Fruit fly (Drosophila melanogaster) whole organism, pupa: ENCODE results near the gene CG33310.

ENCODE experiments used
- CG10348 ChIP-seq: fragments of 200-800 bp; sonication (Bioruptor generic); IDR thresholded peaks from 2 replicates; pipeline ENCODE4 v1.3.6; 2022; ENCODE audit warnings: missing biosample characterization, missing genetic modification characterization
- CG12605 ChIP-seq: fragments of 200-800 bp; sonication (Bioruptor generic); IDR thresholded peaks from 2 replicates; pipeline ENCODE4 v1.3.6; 2022; ENCODE audit warnings: missing biosample characterization, missing genetic modification characterization
- CG13204 ChIP-seq: fragments of 200-800 bp; sonication (Bioruptor generic); optimal IDR thresholded peaks from 2 replicates; lab custom pipeline; 2018; ENCODE audit warnings: missing biosample characterization, mild to moderate bottlenecking, missing genetic modification characterization, moderate library complexity
- CG14655 ChIP-seq: fragments of 200-800 bp; sonication (Bioruptor generic); optimal IDR thresholded peaks from 3 replicates; lab custom pipeline; 2017; ENCODE audit warnings: mild to moderate bottlenecking, missing biosample characterization, missing genetic modification reagents, missing genetic modification characterization
- CG15710 ChIP-seq: fragments of 200-800 bp; sonication (Bioruptor generic); optimal IDR thresholded peaks from 2 replicates; lab custom pipeline; 2018; ENCODE audit warnings: missing biosample characterization, mild to moderate bottlenecking, missing genetic modification characterization, moderate library complexity
- CG17806 ChIP-seq: fragments of 200-800 bp; sonication (Bioruptor generic); optimal IDR thresholded peaks from 2 replicates; lab custom pipeline; 2018; ENCODE audit warnings: missing biosample characterization, mild to moderate bottlenecking, missing genetic modification characterization, moderate library complexity
- CG32121 ChIP-seq: fragments of 200-800 bp; sonication (Bioruptor generic); IDR thresholded peaks from 2 replicates; pipeline ENCODE4 v1.3.6; 2022; ENCODE audit warnings: missing biosample characterization, missing genetic modification characterization
- CG34367 ChIP-seq: fragments of 200-800 bp; sonication (Bioruptor generic); optimal IDR thresholded peaks from 2 replicates; lab custom pipeline; 2018; ENCODE audit warnings: missing biosample characterization, mild to moderate bottlenecking, missing genetic modification characterization
- CG4496 ChIP-seq: fragments of 200-800 bp; sonication (Bioruptor generic); IDR thresholded peaks from 3 replicates; pipeline ENCODE4 v1.3.6; 2022; ENCODE audit warnings: missing biosample characterization, missing genetic modification characterization
- CG8159 ChIP-seq: fragments of 200-800 bp; sonication (Bioruptor generic); optimal IDR thresholded peaks from 3 replicates; lab custom pipeline; 2018; ENCODE audit warnings: missing biosample characterization, mild to moderate bottlenecking, missing genetic modification characterization, moderate library complexity
- CG8301 ChIP-seq: fragments of 200-800 bp; sonication (Bioruptor generic); optimal IDR thresholded peaks from 2 replicates; lab custom pipeline; 2018; ENCODE audit warnings: missing biosample characterization, mild to moderate bottlenecking, missing genetic modification characterization
- CG9948 ChIP-seq: fragments of 200-800 bp; sonication (Bioruptor generic); optimal IDR thresholded peaks from 2 replicates; lab custom pipeline; 2018; ENCODE audit warnings: missing biosample characterization, mild to moderate bottlenecking, missing genetic modification characterization, moderate library complexity
- D1 ChIP-seq: fragments of 200-800 bp; sonication (Bioruptor generic); optimal IDR thresholded peaks from 2 replicates; lab custom pipeline; 2018; ENCODE audit warnings: missing biosample characterization, mild to moderate bottlenecking, missing genetic modification characterization, moderate library complexity
- EcR ChIP-seq: fragments of 200-800 bp; sonication (Bioruptor generic); optimal IDR thresholded peaks from 3 replicates; lab custom pipeline; 2019; ENCODE audit warnings: missing biosample characterization, missing genetic modification characterization, mild to moderate bottlenecking, moderate library complexity, missing genetic modification reagents
- Ets98B ChIP-seq: fragments of 200-800 bp; sonication (Bioruptor generic); IDR thresholded peaks from 2 replicates; pipeline ENCODE4 v1.3.6; 2022; ENCODE audit warnings: missing biosample characterization, missing genetic modification characterization
- Pif1A ChIP-seq: fragments of 200-800 bp; sonication (Bioruptor generic); optimal IDR thresholded peaks from 3 replicates; lab custom pipeline; 2016; ENCODE audit warnings: missing biosample characterization, missing genetic modification characterization
- Pif1B ChIP-seq: fragments of 200-800 bp; sonication (Bioruptor generic); optimal IDR thresholded peaks from 3 replicates; lab custom pipeline; 2016; ENCODE audit warnings: missing biosample characterization, missing genetic modification characterization
- Snoo ChIP-seq: fragments of 200-800 bp; sonication (Bioruptor generic); optimal IDR thresholded peaks from 3 replicates; lab custom pipeline; 2017; ENCODE audit warnings: missing biosample characterization, mild to moderate bottlenecking, missing genetic modification characterization, inconsistent platforms
- fd96Ca ChIP-seq: fragments of 200-800 bp; sonication (Bioruptor generic); IDR thresholded peaks from 3 replicates; pipeline ENCODE4 v1.3.6; 2022; ENCODE audit warnings: missing biosample characterization, missing genetic modification characterization
- gl ChIP-seq: fragments of 200-800 bp; sonication (Bioruptor generic); optimal IDR thresholded peaks from 2 replicates; lab custom pipeline; 2018; ENCODE audit warnings: missing biosample characterization, mild to moderate bottlenecking, missing genetic modification characterization
- rn ChIP-seq: fragments of 200-800 bp; sonication (Bioruptor generic); IDR thresholded peaks from 2 replicates; pipeline ENCODE4 v1.3.6; 2022; ENCODE audit warnings: missing biosample characterization, missing genetic modification characterization

CG33310 gene

DNA sequence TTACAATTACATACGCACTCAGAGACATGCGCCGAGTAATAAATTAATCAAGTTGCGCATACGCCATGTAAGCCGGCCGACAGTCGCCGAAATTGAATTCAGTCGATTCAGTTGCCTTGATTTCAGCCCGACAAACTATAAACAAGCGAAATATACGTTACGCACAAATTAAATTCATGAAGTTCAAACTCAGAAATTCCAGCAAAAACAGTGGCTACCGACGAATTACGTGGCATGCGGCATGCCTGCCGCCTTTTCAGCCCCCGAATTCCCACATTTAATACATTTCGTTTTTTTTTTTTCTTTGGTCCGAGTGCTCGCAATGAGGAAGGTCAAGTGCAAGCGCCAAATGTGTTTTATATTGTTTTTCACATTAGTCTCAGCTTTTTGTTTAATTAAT, 26.3 kb upstream of the CG33310 start:
- TF ChIP-seq CG8159 (tag; lab: Kevin White, UChicago), result no peak
- TF ChIP-seq CG13204, result no peak
- TF ChIP-seq rn (GFP tag; lab: Robert Waterston, UW), result no peak
- no peak for TF ChIP-seq EcR (GFP tag; lab: Kevin White, UChicago)

DNA sequence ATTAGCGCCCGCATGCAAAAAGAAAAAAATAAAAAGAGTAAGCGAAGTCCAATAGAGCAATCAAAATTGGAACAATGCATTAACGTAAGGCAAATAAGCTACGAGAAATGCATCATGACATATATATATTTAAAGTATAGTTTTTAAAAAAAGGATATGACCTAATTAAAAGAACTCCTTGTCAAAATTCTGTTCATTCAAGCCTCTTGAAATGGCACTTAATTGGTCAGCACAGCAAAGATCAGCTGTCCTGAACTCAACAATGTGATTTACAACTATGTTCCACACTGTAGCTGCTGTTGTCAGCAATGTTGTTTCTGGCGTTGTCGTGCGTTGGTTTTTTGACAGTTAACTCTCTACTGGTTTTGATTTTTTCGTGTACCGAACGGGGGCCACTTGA, 24.8 kb upstream of the CG33310 start:
- TF ChIP-seq fd96Ca (GFP tag; lab: Robert Waterston, UW) (no peak), Ets98B (no peak), CG10348 (GFP tag; lab: Robert Waterston, UW) (no peak), CG9948 (tag; lab: Kevin White, UChicago) (no peak)

DNA sequence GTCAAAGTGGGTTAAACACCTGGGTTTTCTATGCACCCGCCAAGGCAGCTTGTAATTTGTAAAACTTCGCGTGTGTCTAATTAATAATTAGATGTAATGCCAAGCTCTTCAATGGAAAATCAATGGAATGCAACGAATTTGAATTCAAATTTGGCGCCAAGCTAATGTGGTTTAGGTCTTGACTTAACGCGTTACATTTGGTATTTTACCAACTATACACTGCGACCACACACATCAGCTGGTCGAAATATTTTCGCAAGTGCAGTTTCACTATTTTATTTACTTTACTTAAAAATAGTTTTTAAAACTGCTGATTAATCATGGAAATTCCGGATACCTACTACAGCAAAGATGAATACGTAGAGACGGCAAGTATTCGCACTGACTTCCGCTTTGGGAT, 21.2 kb upstream of the CG33310 start, which contains the start of gene DCTN5-p25:
Gene DCTN5-p25, plus strand, starts transcription at position 229 of the 400 bp plus-strand sequence.
- TF ChIP-seq CG8301, result no peak
- no peak for TF ChIP-seq CG17806 (tag; lab: Kevin White, UChicago)
- TF ChIP-seq CG9948 (tag; lab: Kevin White, UChicago), result no peak
- no peak for TF ChIP-seq CG4496 (GFP tag; lab: Robert Waterston, UW)
- TF ChIP-seq D1 (tag; lab: Kevin White, UChicago), result no peak
- TF ChIP-seq CG8159 (tag; lab: Kevin White, UChicago), result no peak
- no peak for TF ChIP-seq CG14655
- no peak for TF ChIP-seq CG10348 (GFP tag; lab: Robert Waterston, UW)
- TF ChIP-seq gl (tag; lab: Kevin White, UChicago), result no peak
- TF ChIP-seq Ets98B, result no peak
- TF ChIP-seq CG32121 (GFP tag; lab: Robert Waterston, UW), result no peak
- no peak for TF ChIP-seq CG34367 (tag; lab: Kevin White, UChicago)
- TF ChIP-seq EcR (GFP tag; lab: Kevin White, UChicago), result no peak
- TF ChIP-seq CG15710 (tag; lab: Kevin White, UChicago), result no peak
- TF ChIP-seq Snoo (tag; lab: Kevin White, UChicago), result no peak
- no peak for TF ChIP-seq Pif1A (GFP tag; lab: Kevin White, UChicago)
- TF ChIP-seq fd96Ca (GFP tag; lab: Robert Waterston, UW), result no peak
- no peak for TF ChIP-seq Pif1B (GFP tag; lab: Kevin White, UChicago)
- no peak for TF ChIP-seq rn (GFP tag; lab: Robert Waterston, UW)
- TF ChIP-seq CG12605, result no peak

DNA sequence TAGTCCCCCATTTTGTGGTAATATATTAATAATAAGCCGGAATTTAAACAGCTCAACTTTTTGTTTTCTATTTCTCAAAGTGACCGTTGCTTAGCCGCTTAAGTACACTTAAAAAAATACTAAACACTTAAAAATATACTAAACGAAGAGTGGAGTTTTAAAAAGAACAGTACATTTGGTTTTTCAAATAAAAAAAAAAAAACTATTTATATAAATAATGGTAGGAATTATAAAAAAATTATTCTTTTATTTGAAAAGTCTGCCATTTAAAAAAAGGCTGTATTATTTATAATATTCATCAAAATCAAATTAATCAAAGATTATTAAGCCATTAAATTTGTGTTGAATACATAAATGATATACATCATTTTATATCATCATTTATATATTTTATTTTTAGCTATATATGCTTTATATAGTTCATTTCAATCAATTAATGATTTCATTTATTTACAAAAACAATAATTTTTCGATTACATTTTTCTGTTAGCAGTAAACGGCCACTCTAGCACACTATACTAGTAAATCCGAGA, 19.3 kb upstream of the CG33310 start, which contains the start of the genes Ankrd49 and NC2beta:
Gene Ankrd49, minus strand, starts transcription at position 101 of the 533 bp plus-strand sequence.
Gene NC2beta, plus strand, starts transcription at position 483 of the 533 bp plus-strand sequence.
- TF ChIP-seq CG8301, result no peak
- no peak for TF ChIP-seq CG13204
- no peak for TF ChIP-seq CG12605
- no peak for TF ChIP-seq gl (tag; lab: Kevin White, UChicago)
- TF ChIP-seq Pif1A (GFP tag; lab: Kevin White, UChicago), result no peak
- TF ChIP-seq Snoo (tag; lab: Kevin White, UChicago), result no peak
- no peak for TF ChIP-seq Pif1B (GFP tag; lab: Kevin White, UChicago)
- no peak for TF ChIP-seq D1 (tag; lab: Kevin White, UChicago)
- TF ChIP-seq Ets98B, result no peak
- no peak for TF ChIP-seq CG15710 (tag; lab: Kevin White, UChicago)
- TF ChIP-seq EcR (GFP tag; lab: Kevin White, UChicago), result no peak
- no peak for TF ChIP-seq rn (GFP tag; lab: Robert Waterston, UW)
- TF ChIP-seq CG8159 (tag; lab: Kevin White, UChicago), result no peak
- TF ChIP-seq CG34367 (tag; lab: Kevin White, UChicago), result no peak
- no peak for TF ChIP-seq CG14655
- no peak for TF ChIP-seq fd96Ca (GFP tag; lab: Robert Waterston, UW)
- TF ChIP-seq CG10348 (GFP tag; lab: Robert Waterston, UW), result no peak
- no peak for TF ChIP-seq CG9948 (tag; lab: Kevin White, UChicago)

DNA sequence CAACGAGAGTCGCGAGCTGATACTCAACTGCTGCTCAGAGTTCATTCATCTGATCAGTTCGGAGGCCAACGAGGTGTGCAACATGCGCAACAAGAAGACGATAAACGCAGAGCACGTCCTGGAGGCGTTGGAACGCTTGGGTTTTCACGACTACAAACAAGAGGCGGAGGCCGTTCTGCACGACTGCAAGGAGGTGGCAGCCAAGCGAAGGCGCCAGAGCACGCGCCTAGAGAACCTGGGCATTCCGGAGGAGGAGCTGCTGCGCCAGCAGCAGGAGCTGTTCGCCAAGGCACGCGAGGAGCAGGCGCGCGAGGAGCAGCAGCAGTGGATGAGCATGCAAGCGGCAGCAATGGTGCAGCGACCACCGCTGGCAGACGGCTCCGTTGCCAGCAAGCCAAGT, 18.6 kb upstream of the CG33310 start:
- TF ChIP-seq Snoo (tag; lab: Kevin White, UChicago) (no peak), Pif1A (GFP tag; lab: Kevin White, UChicago) (no peak), CG8159 (tag; lab: Kevin White, UChicago) (no peak), D1 (tag; lab: Kevin White, UChicago) (no peak), CG32121 (GFP tag; lab: Robert Waterston, UW) (no peak), CG34367 (tag; lab: Kevin White, UChicago) (no peak), EcR (GFP tag; lab: Kevin White, UChicago) (no peak), Pif1B (GFP tag; lab: Kevin White, UChicago) (no peak), CG10348 (GFP tag; lab: Robert Waterston, UW) (no peak), gl (tag; lab: Kevin White, UChicago) (no peak), Ets98B (no peak), CG13204 (no peak), CG12605 (no peak)

DNA sequence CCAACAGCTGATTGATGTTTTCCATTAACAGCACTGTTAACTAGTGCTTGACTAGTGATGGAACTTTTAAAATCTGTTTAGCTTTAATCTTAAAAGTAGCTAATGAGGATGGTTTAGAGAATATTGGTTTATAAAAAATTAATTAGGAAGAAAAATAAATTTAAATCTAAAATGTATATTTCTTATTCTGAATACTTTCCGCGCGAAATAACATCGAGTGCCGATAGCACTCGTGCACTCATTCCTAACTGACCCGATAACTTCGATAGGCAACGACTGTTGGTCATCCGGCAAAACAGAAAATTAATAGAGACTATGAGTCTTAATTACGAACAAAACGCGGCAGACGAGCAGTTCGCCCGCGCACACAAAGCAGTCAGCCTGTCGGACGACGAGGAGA, 17.0 kb upstream of the CG33310 start, which contains the start of the genes THG and Rnmt:
Gene THG, minus strand, starts transcription at position 22 of the 400 bp plus-strand sequence.
Gene Rnmt, plus strand, starts transcription at position 237 of the 400 bp plus-strand sequence.
- TF ChIP-seq Ets98B (peak; percentile 58; the same call in 1 of the 2 replicates), CG8301 (no peak), CG12605 (no peak), Pif1A (GFP tag; lab: Kevin White, UChicago) (no peak), fd96Ca (GFP tag; lab: Robert Waterston, UW) (peak; percentile 81), CG15710 (tag; lab: Kevin White, UChicago) (peak; percentile 75), CG17806 (tag; lab: Kevin White, UChicago) (peak; percentile 60), CG9948 (tag; lab: Kevin White, UChicago) (peak; percentile 41), CG4496 (GFP tag; lab: Robert Waterston, UW) (peak; percentile 75; the same call in 2 of the 3 replicates), Pif1B (GFP tag; lab: Kevin White, UChicago) (peak; percentile 39), CG34367 (tag; lab: Kevin White, UChicago) (peak; percentile 58), CG32121 (GFP tag; lab: Robert Waterston, UW) (peak; percentile 81), EcR (GFP tag; lab: Kevin White, UChicago) (no peak), CG14655 (no peak), gl (tag; lab: Kevin White, UChicago) (no peak), CG10348 (GFP tag; lab: Robert Waterston, UW) (no peak), rn (GFP tag; lab: Robert Waterston, UW) (0 out of 2 replicates have a peak, but pooled peaks have one; percentile 29), Snoo (tag; lab: Kevin White, UChicago) (peak; percentile 54), CG8159 (tag; lab: Kevin White, UChicago) (peak; percentile 59)
